Worm (Caenorhabditis elegans): ENCODE measurements around the gene ins-13.

ce11 chrII:5531855-5532328 is 12.8 kb downstream of the ins-13 start, which contains the start of gene C17C3.9:
- TF ChIP-seq flt-1 (GFP tag; IDR thresholded peaks at IDR 0.05) (no peak), ama-1 (optimal IDR thresholded peaks at IDR 0.05) (no peak), sea-1 (GFP tag; conservative IDR thresholded peaks at IDR 0.05) (no peak), F13C5.2 (tag; optimal IDR thresholded peaks at IDR 0.05) (no peak), B0310.2 (tag; optimal IDR thresholded peaks at IDR 0.05) (no peak), pes-1 (GFP tag; IDR thresholded peaks at IDR 0.05) (no peak), hmbx-1 (tag; optimal IDR thresholded peaks at IDR 0.05) (no peak), hnd-1 (tag; optimal IDR thresholded peaks at IDR 0.05) (no peak)

Measured in whole organism, early embryonic.